Fruit fly (Drosophila melanogaster): ENCODE measurements around the gene CG44437.

dm6 chrX:13221311-13221710 is 19.2 kb upstream of the CG44437 start:
- TF ChIP-seq Ets21C (GFP tag; optimal IDR thresholded peaks at IDR 0.05) (peak; percentile 32), lz (GFP tag; optimal IDR thresholded peaks at IDR 0.05) (peak; percentile 52), CG8632 (GFP tag; optimal IDR thresholded peaks at IDR 0.05) (no peak), CG8119 (GFP tag; IDR thresholded peaks at IDR 0.05) (peak; percentile 46; the same call in 1 of the 3 replicates), CG6854 (GFP tag; optimal IDR thresholded peaks at IDR 0.05) (no peak), CG6276 (GFP tag; optimal IDR thresholded peaks at IDR 0.05) (no peak), CG11902 (GFP tag; optimal IDR thresholded peaks at IDR 0.05) (peak; percentile 27), CG4318 (GFP tag; optimal IDR thresholded peaks at IDR 0.05) (no peak), CG10669 (GFP tag; optimal IDR thresholded peaks at IDR 0.05) (no peak)

Measured in whole organism, prepupa.